Worm (Caenorhabditis elegans): Measurements from ENCODE around the gene rps-16.
"Not testable (repeated sequence)": the region's sequence is repeated elsewhere in the genome, so short reads cannot be mapped to it uniquely, and the experiment has no call there.

ce11 chrV:15036769-15037168 lies 36.4 kb upstream of the rps-16 start, which contains the start of gene melo-3:
- not testable (repeated sequence) for TF ChIP-seq unc-86, nhr-84, lin-15B, zag-1, hlh-4, mdl-1 (tag; optimal IDR thresholded peaks at IDR 0.05)

Measured in whole organism, L1 larva.